Worm (Caenorhabditis elegans) whole organism, L4/young adult: ENCODE measurements around the gene T01G6.10.

Experiments
- dao-5 ChIP-seq: sonication (generic microtip); optimal IDR thresholded peaks from 2 replicates; lab custom pipeline; 2016; ENCODE audit warnings: missing genotype, missing genetic modification characterization, moderate library complexity, missing compliant biosample characterization
- him-1 ChIP-seq: sonication (generic microtip); optimal IDR thresholded peaks from 2 replicates; lab custom pipeline; 2016; ENCODE audit warnings: missing genotype, missing genetic modification reagents, missing genetic modification characterization, missing compliant biosample characterization

ce11 chrV:462263-462662 is 40.8 kb downstream of the T01G6.10 start, which contains the start of gene nhr-202:
- no peak for TF ChIP-seq him-1 (tag; lab: Kevin White, UChicago)
- no peak for TF ChIP-seq dao-5 (tag; lab: Kevin White, UChicago)
